Fruit fly (Drosophila melanogaster) whole organism, adult: ENCODE measurements around the gene CG32816.

ENCODE experiments used
- CG11617 ChIP-seq: fragments of 200-800 bp; sonication (Bioruptor generic); optimal IDR thresholded peaks from 2 replicates; lab custom pipeline; 2017; ENCODE audit warnings: mild to moderate bottlenecking, missing biosample characterization, missing genetic modification reagents, missing genetic modification characterization
- CG12768 ChIP-seq: fragments of 200-800 bp; sonication (Bioruptor generic); optimal IDR thresholded peaks from 2 replicates; lab custom pipeline; 2017; ENCODE audit warnings: missing biosample characterization, missing genetic modification characterization, mild to moderate bottlenecking, moderate library complexity, missing genetic modification reagents
- CG14711 ChIP-seq: fragments of 200-800 bp; sonication (Bioruptor generic); optimal IDR thresholded peaks from 2 replicates; lab custom pipeline; 2018; ENCODE audit warnings: missing biosample characterization, mild to moderate bottlenecking, missing genetic modification characterization, moderate library complexity
- CG1620 ChIP-seq: fragments of 200-800 bp; sonication (Bioruptor generic); optimal IDR thresholded peaks from 2 replicates; lab custom pipeline; 2016; ENCODE audit warnings: missing biosample characterization, missing genetic modification characterization
- CG33017 ChIP-seq: fragments of 200-800 bp; sonication (Bioruptor generic); optimal IDR thresholded peaks from 2 replicates; lab custom pipeline; 2018; ENCODE audit warnings: missing biosample characterization, mild to moderate bottlenecking, missing genetic modification characterization, moderate library complexity
- CG5204 ChIP-seq: fragments of 200-800 bp; sonication (Bioruptor generic); optimal IDR thresholded peaks from 2 replicates; lab custom pipeline; 2016; ENCODE audit warnings: missing biosample characterization, missing genetic modification characterization
- CG7045 ChIP-seq: fragments of 200-800 bp; sonication (Bioruptor generic); optimal IDR thresholded peaks from 2 replicates; lab custom pipeline; 2017; ENCODE audit warnings: missing biosample characterization, mild to moderate bottlenecking, missing genetic modification characterization
- CG7101 ChIP-seq: fragments of 200-800 bp; sonication (Bioruptor generic); optimal IDR thresholded peaks from 2 replicates; lab custom pipeline; 2018; ENCODE audit warnings: missing biosample characterization, mild to moderate bottlenecking, missing genetic modification characterization, moderate library complexity
- Clk ChIP-seq: fragments of 200-800 bp; sonication (Bioruptor generic); optimal IDR thresholded peaks from 2 replicates; lab custom pipeline; 2017; ENCODE audit warnings: missing biosample characterization, missing genetic modification characterization
- Crg-1 ChIP-seq: fragments of 200-800 bp; sonication (Bioruptor generic); optimal IDR thresholded peaks from 2 replicates; lab custom pipeline; 2016; ENCODE audit warnings: missing biosample characterization, missing genetic modification characterization
- Hr96 ChIP-seq: fragments of 200-800 bp; sonication (Bioruptor generic); optimal IDR thresholded peaks from 2 replicates; lab custom pipeline; 2016; ENCODE audit warnings: missing biosample characterization, missing genetic modification characterization
- Mnt ChIP-seq: fragments of 200-800 bp; sonication (Bioruptor generic); optimal IDR thresholded peaks from 2 replicates; lab custom pipeline; 2016; ENCODE audit warnings: missing biosample characterization, mild to moderate bottlenecking, missing genetic modification characterization
- bab1 ChIP-seq: fragments of 200-800 bp; sonication (Bioruptor generic); optimal IDR thresholded peaks from 3 replicates; lab custom pipeline; 2019; ENCODE audit warnings: missing biosample characterization, mild to moderate bottlenecking, missing genetic modification characterization, moderate library complexity
- cic ChIP-seq: fragments of 200-800 bp; sonication (Bioruptor generic); optimal IDR thresholded peaks from 2 replicates; lab custom pipeline; 2017; ENCODE audit warnings: missing biosample characterization, mild to moderate bottlenecking, missing genetic modification characterization, moderate library complexity
- cnc ChIP-seq, 2 experiments: fragments of >200 bp; optimal IDR thresholded peaks; 2 replicates each; lab custom pipeline; 2017
- kay ChIP-seq: fragments of 200-800 bp; sonication (Bioruptor generic); peaks from one replicate; lab custom pipeline; 2016; ENCODE audit warnings: missing biosample characterization, missing genetic modification characterization, borderline replicate concordance
- ovo ChIP-seq: fragments of 200-800 bp; sonication (Bioruptor generic); optimal IDR thresholded peaks from 2 replicates; lab custom pipeline; 2016; ENCODE audit warnings: missing biosample characterization, missing genetic modification characterization
- pad ChIP-seq: fragments of 200-800 bp; sonication (Bioruptor generic); optimal IDR thresholded peaks from 3 replicates; lab custom pipeline; 2017; ENCODE audit warnings: missing biosample characterization, missing genetic modification characterization, mild to moderate bottlenecking, moderate library complexity, missing genetic modification reagents
- tj ChIP-seq: fragments of 200-800 bp; sonication (Bioruptor generic); optimal IDR thresholded peaks from 3 replicates; lab custom pipeline; 2017; ENCODE audit warnings: missing biosample characterization, mild to moderate bottlenecking, missing genetic modification characterization, moderate library complexity
- toe ChIP-seq: fragments of 200-800 bp; sonication (Bioruptor generic); optimal IDR thresholded peaks from 2 replicates; lab custom pipeline; 2016; ENCODE audit warnings: missing biosample characterization, missing genetic modification characterization

CG32816 gene

DNA sequence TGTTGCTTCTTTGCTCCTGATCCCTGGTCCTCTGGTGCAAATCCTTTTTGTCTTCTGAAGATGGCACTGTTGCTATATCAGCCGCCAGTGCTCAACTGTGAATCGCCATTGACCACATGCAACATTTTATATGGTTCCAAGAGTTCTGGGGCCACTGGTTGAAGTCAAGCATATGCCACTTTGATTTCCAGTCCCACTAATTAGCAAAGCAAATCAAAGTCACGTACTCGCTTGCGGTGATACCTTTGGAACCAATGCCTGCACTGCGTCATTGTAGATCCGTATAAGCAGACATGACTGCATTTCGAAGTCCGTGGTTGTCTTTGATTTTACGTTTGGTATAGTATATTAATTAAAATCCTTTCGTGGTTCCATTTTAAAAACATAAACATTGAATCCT lies 1.3 kb downstream of the CG32816 start, which contains the start of gene Cyp4g1:
TSS of gene Cyp4g1 (minus strand) at position 101 of the 400 bp plus-strand sequence.
- TF ChIP-seq CG12768 (peak; percentile 36), CG33017 (no peak)

DNA sequence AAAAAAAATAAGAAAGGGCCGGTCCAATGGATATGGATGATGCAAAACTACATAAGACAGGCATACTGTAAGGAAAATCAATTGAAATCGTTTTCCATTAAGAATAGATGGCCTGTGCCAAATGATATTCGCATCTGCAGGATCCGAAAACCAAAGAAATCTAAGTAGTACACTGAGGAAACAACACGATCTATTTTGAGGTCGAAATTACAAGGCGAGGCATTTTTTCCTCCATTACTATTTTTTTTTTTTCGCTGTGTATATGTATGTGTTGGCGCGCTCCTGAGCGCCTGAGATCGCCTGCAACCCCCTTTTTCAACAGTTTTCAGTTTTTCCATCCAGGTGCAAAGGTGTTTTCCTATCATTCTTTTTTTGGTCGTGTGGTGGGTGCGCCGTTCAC lies 6.6 kb downstream of the CG32816 start:
- TF ChIP-seq cnc (optimal IDR thresholded peaks at IDR 0.05; lab: Kevin White, UChicago) (no peak), CG14711 (tag; lab: Kevin White, UChicago) (no peak), CG11617 (GFP tag; lab: Kevin White, UChicago) (no peak), CG5204 (no peak), pad (no peak), toe (no peak), CG12768 (no peak), Crg-1 (GFP tag; lab: Kevin White, UChicago) (no peak), CG7045 (GFP tag; lab: Kevin White, UChicago) (no peak), CG33017 (no peak), bab1 (no peak), Mnt (GFP tag; lab: Kevin White, UChicago) (no peak), CG7101 (no peak), kay (GFP tag; lab: Kevin White, UChicago) (no peak), Clk (no peak), tj (no peak), Hr96 (GFP tag; lab: Kevin White, UChicago) (no peak), cic (GFP tag; lab: Kevin White, UChicago) (no peak), ovo (GFP tag; lab: Kevin White, UChicago) (no peak)

DNA sequence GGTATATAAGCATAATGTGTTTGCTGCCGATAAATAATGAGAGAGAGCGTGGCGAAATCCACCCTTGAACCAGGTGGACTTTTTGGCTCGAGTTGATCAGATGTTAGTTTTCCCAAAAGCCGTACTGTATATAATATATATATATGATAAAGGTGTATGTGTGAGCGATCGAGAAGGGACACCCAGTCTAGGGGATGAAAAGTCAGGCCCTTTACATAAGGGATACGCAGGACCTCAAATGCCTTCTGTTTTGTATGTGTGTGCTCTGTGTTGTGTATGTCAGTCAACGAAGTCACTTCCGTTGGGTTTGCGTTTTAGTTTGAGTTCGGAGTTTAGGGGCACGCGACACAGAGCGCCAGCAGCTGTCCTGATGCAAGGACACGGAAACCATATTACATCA lies 10.1 kb downstream of the CG32816 start, which contains the start of gene ase:
TSS of gene ase (plus strand) at position 301 of the 400 bp plus-strand sequence.
- TF ChIP-seq kay (GFP tag; lab: Kevin White, UChicago) (no peak), cnc (optimal IDR thresholded peaks at IDR 0.05; lab: Kevin White, UChicago) (no peak)

DNA sequence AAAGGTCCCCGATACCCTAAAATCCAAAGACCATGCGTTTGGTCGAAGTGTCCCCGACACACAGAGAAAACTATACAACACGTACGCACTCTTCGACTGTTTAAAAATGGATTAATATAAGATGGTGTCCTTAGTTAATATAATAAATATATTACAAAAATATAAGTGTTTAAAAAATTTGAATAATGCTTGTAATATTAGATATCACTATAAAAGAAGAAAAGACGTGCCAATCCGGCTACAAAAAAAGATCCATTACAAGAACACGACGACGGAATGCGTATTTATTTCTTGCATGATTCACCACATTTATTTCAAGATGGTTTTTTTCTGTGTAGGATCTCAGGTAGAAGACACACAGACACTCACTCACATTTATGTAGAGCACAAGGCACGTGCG lies 12.7 kb downstream of the CG32816 start:
- no peak for TF ChIP-seq CG11617 (GFP tag; lab: Kevin White, UChicago)
- no peak for TF ChIP-seq CG7045 (GFP tag; lab: Kevin White, UChicago)
- TF ChIP-seq Clk: no peak
- no peak for TF ChIP-seq toe
- TF ChIP-seq CG14711 (tag; lab: Kevin White, UChicago): no peak
- no peak for TF ChIP-seq CG1620 (GFP tag; lab: Kevin White, UChicago)
- no peak for TF ChIP-seq Crg-1 (GFP tag; lab: Kevin White, UChicago)
- no peak for TF ChIP-seq ovo (GFP tag; lab: Kevin White, UChicago)
- no peak for TF ChIP-seq tj
- TF ChIP-seq CG33017: no peak
- no peak for TF ChIP-seq CG7101
- TF ChIP-seq Hr96 (GFP tag; lab: Kevin White, UChicago): no peak
- TF ChIP-seq Mnt (GFP tag; lab: Kevin White, UChicago): no peak
- no peak for TF ChIP-seq cnc (optimal IDR thresholded peaks at IDR 0.05; lab: Kevin White, UChicago)
- no peak for TF ChIP-seq bab1

DNA sequence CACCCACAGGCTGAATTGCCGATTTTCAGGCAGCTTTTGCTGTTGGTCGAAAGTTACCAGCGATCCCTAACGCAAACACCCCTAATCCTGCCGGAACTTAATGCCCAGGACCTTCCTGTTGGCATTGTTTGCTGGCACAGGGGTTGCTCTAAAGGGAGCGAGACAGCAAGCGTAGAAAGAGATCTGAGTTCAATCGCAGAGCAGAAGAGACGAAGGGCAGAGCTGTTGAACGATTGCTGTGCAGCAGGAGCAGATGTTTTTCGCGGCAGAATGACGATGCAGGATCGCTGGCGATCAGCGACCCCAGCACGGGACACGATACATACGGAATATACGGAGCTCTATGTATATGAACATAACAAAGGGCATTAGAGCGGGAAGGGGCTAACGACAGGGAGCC lies 13.6 kb downstream of the CG32816 start:
- no peak for TF ChIP-seq CG7045 (GFP tag; lab: Kevin White, UChicago)
- no peak for TF ChIP-seq cic (GFP tag; lab: Kevin White, UChicago)
- TF ChIP-seq CG7101: no peak
- no peak for TF ChIP-seq tj

DNA sequence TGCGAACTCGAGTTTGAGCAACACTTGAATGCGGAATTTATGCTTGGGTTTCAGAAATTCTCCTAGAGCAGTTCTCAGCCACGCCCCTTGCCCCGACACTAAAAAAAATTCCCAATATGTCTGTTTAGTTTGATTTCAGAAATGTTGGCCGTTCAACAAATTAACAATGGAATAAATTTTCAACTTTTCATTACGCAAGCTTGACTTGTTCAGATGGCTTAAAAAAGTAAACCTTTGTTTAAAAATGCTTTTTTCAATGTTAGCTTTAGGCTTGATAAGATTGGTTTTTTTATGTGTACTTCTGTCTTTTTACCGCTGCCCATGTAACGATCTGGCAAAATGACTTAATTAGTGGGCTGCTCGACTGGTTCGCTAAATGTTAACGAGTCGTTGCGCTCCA lies 17.8 kb downstream of the CG32816 start:
- TF ChIP-seq Clk (no peak), kay (GFP tag; lab: Kevin White, UChicago) (no peak), CG1620 (GFP tag; lab: Kevin White, UChicago) (no peak), tj (no peak), CG7101 (no peak), Hr96 (GFP tag; lab: Kevin White, UChicago) (no peak), ovo (GFP tag; lab: Kevin White, UChicago) (no peak), CG11617 (GFP tag; lab: Kevin White, UChicago) (no peak), cic (GFP tag; lab: Kevin White, UChicago) (no peak), Mnt (GFP tag; lab: Kevin White, UChicago) (no peak), bab1 (no peak), Crg-1 (GFP tag; lab: Kevin White, UChicago) (no peak)

DNA sequence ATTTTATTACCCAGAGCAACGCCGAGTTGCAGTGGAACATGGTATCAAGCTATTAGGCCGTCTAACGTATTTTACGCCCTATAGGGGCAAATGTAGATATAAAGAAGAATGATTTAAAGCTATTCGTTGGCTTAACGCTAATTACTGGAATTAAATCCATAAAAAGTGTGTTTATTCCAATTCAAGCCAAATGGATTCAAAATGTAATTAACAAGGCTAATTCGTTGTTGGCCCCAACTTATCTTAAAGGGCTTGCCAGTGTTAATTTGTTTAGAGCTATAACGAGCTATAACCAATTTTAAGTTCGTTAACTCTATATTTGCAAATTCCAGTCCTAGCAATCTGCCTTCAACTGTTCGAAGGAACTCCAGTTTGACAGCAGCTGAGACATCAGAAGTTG lies 21.5 kb downstream of the CG32816 start:
- TF ChIP-seq bab1 (no peak), ovo (GFP tag; lab: Kevin White, UChicago) (no peak), toe (no peak), Clk (no peak), kay (GFP tag; lab: Kevin White, UChicago) (no peak), CG12768 (no peak), CG7101 (no peak), pad (no peak), Mnt (GFP tag; lab: Kevin White, UChicago) (no peak), Crg-1 (GFP tag; lab: Kevin White, UChicago) (no peak), CG14711 (tag; lab: Kevin White, UChicago) (no peak), CG33017 (no peak), cic (GFP tag; lab: Kevin White, UChicago) (no peak), CG11617 (GFP tag; lab: Kevin White, UChicago) (no peak), cnc (optimal IDR thresholded peaks at IDR 0.05; lab: Kevin White, UChicago) (no peak)

DNA sequence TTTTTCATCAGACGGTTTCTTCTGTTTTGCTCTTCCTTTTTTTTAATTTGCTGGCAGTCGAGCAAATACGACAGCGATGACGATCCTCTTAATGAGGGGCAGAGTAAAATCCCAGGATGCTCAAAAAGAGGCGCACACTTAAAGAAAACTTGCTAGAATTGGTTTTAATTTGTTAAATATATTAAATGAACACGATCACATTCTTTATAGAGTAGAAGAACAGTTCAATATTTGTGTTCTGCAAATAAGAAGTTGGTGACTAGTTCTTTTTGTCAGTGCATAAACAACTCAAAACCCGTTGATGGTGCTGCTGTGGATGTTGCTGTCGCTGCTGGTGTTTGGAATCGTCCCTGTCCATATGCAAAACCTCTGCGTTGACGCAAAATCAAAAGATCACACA lies 22.3 kb downstream of the CG32816 start:
- TF ChIP-seq pad (no peak), Crg-1 (GFP tag; lab: Kevin White, UChicago) (no peak), CG14711 (tag; lab: Kevin White, UChicago) (no peak), toe (no peak), CG5204 (no peak), Clk (no peak), CG11617 (GFP tag; lab: Kevin White, UChicago) (no peak), cnc (optimal IDR thresholded peaks at IDR 0.05; lab: Kevin White, UChicago) (no peak), CG7101 (no peak), Hr96 (GFP tag; lab: Kevin White, UChicago) (no peak), CG12768 (no peak), kay (GFP tag; lab: Kevin White, UChicago) (no peak), cic (GFP tag; lab: Kevin White, UChicago) (no peak), Mnt (GFP tag; lab: Kevin White, UChicago) (no peak), CG33017 (no peak), CG7045 (GFP tag; lab: Kevin White, UChicago) (no peak)
